Worm (Caenorhabditis elegans) whole organism, mixed stage, embryonic: ENCODE measurements around the gene fipr-6.

Source experiments
- elt-3 ChIP-seq: fragments of 150-350 bp; optimal IDR thresholded peaks from 2 replicates; lab custom pipeline; 2014; ENCODE audit warnings: missing biosample characterization, missing genetic modification characterization
- lsy-2 ChIP-seq: fragments of 150-350 bp; optimal IDR thresholded peaks from 2 replicates; lab custom pipeline; 2014; ENCODE audit warnings: missing biosample characterization, missing genetic modification characterization
- mab-5 ChIP-seq: fragments of 150-350 bp; optimal IDR thresholded peaks from 2 replicates; lab custom pipeline; 2014; ENCODE audit warnings: missing biosample characterization, missing genetic modification characterization
- nhr-2 ChIP-seq: fragments of 150-350 bp; optimal IDR thresholded peaks from 2 replicates; lab custom pipeline; 2014; ENCODE audit warnings: missing biosample characterization, missing genetic modification characterization
- pha-4 ChIP-seq: fragments of 150-350 bp; optimal IDR thresholded peaks from 2 replicates; lab custom pipeline; 2018; ENCODE audit warnings: missing biosample characterization, missing genetic modification reagents, missing genetic modification characterization
- unc-62 ChIP-seq: fragments of 150-350 bp; optimal IDR thresholded peaks from 2 replicates; lab custom pipeline; 2014; ENCODE audit warnings: missing biosample characterization, missing genetic modification reagents, missing genetic modification characterization

- no peak for TF ChIP-seq nhr-2 (tag; lab: Kevin White, UChicago)
- TF ChIP-seq pha-4 (tag; lab: Kevin White, UChicago): no peak
- no peak for TF ChIP-seq lsy-2 (tag; lab: Kevin White, UChicago)
- TF ChIP-seq unc-62: no peak
- TF ChIP-seq elt-3 (tag; lab: Kevin White, UChicago): no peak
- no peak for TF ChIP-seq mab-5
These were observed 29.1 kb upstream of the fipr-6 start, which contains the start of gene ZK856.7 for ce11 chrV:10201913-10202312.
